Worm (Caenorhabditis elegans): ENCODE measurements around the gene oig-3.

oig-3 gene

ce11 chrV:14707958-14708357 lies 21.5 kb upstream of the oig-3 start, which contains the start of gene R08A2.9:
Gene R08A2.9 (plus strand): TSS chrV:14708258.
- TF ChIP-seq nhr-237 (tag; optimal IDR thresholded peaks at IDR 0.05) (no peak), drap-1 (GFP tag; optimal IDR thresholded peaks at IDR 0.05) (no peak), sptf-1 (tag; optimal IDR thresholded peaks at IDR 0.05) (no peak), mep-1 (tag; optimal IDR thresholded peaks at IDR 0.05) (no peak), lin-13 (tag; optimal IDR thresholded peaks at IDR 0.05) (no peak), nhr-76 (tag; optimal IDR thresholded peaks at IDR 0.05) (no peak), unc-39 (tag; optimal IDR thresholded peaks at IDR 0.05) (no peak)

DNA sequence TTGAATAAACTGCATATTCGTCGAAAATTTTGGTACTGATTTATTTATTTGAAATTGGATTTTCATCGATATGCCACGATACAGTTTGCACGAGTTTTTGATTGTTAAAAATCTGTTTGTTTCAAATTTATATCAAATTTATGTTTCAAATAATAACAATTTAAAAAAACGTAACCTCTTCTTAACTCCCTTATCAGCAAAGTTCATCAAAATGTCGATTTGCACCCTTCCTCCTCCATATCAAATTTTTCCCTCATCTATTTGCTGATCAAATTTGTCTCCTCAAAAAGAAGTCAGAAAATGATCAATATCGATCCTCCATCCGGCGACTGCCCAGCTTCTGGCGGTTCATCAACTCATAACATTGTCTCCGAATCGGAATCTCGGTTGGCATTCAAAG lies 18.4 kb upstream of the oig-3 start, which contains the start of gene ssp-33:
ssp-33 (plus strand) TSS at position 301 of the 400 bp plus-strand sequence.
- TF ChIP-seq ceh-43 (GFP tag; optimal IDR thresholded peaks at IDR 0.05) (no peak), lin-13 (tag; optimal IDR thresholded peaks at IDR 0.05) (no peak), unc-120 (tag; optimal IDR thresholded peaks at IDR 0.05; ENCODE audit: poor library complexity, severe bottlenecking) (no peak), unc-39 (tag; optimal IDR thresholded peaks at IDR 0.05) (no peak), bed-3 (GFP tag; optimal IDR thresholded peaks at IDR 0.05) (no peak), ham-2 (GFP tag; optimal IDR thresholded peaks at IDR 0.05) (no peak), ztf-11 (tag; optimal IDR thresholded peaks at IDR 0.05) (no peak), blmp-1 (tag; optimal IDR thresholded peaks at IDR 0.05) (no peak), nhr-76 (tag; optimal IDR thresholded peaks at IDR 0.05) (no peak), flh-1 (GFP tag; optimal IDR thresholded peaks at IDR 0.05) (no peak), sptf-1 (tag; optimal IDR thresholded peaks at IDR 0.05) (no peak), elt-3 (tag; optimal IDR thresholded peaks at IDR 0.05) (no peak), tbx-8 (GFP tag; optimal IDR thresholded peaks at IDR 0.05) (no peak), drap-1 (GFP tag; optimal IDR thresholded peaks at IDR 0.05) (no peak), unc-62 (GFP tag; optimal IDR thresholded peaks at IDR 0.05) (no peak), cnd-1 (tag; optimal IDR thresholded peaks at IDR 0.05) (no peak), mep-1 (tag; optimal IDR thresholded peaks at IDR 0.05) (no peak), zip-8 (tag; optimal IDR thresholded peaks at IDR 0.05) (no peak)

- TF ChIP-seq elt-1 (tag; optimal IDR thresholded peaks at IDR 0.05; ENCODE audit: borderline replicate concordance, insufficient read depth) = no peak
- TF ChIP-seq blmp-1 (tag; optimal IDR thresholded peaks at IDR 0.05) = no peak
- no peak for TF ChIP-seq pha-4 (tag; optimal IDR thresholded peaks at IDR 0.05)
- no peak for TF ChIP-seq cnd-1 (tag; optimal IDR thresholded peaks at IDR 0.05)
- no peak for TF ChIP-seq nhr-237 (tag; optimal IDR thresholded peaks at IDR 0.05)
- no peak for TF ChIP-seq mls-2 (tag; optimal IDR thresholded peaks at IDR 0.05)
- TF ChIP-seq unc-39 (tag; optimal IDR thresholded peaks at IDR 0.05) = no peak
- TF ChIP-seq nhr-76 (tag; optimal IDR thresholded peaks at IDR 0.05) = no peak
- TF ChIP-seq flh-1 (GFP tag; optimal IDR thresholded peaks at IDR 0.05) = no peak
- TF ChIP-seq ceh-39 (tag; optimal IDR thresholded peaks at IDR 0.05) = no peak
- TF ChIP-seq ham-2 (GFP tag; optimal IDR thresholded peaks at IDR 0.05) = no peak
- no peak for TF ChIP-seq tbx-8 (GFP tag; optimal IDR thresholded peaks at IDR 0.05)
- no peak for TF ChIP-seq lsy-2 (tag; optimal IDR thresholded peaks at IDR 0.05)
- TF ChIP-seq mab-5 (tag; optimal IDR thresholded peaks at IDR 0.05) = no peak
- no peak for TF ChIP-seq sptf-1 (tag; optimal IDR thresholded peaks at IDR 0.05)
- TF ChIP-seq ceh-43 (GFP tag; optimal IDR thresholded peaks at IDR 0.05) = no peak
- no peak for TF ChIP-seq lin-13 (tag; optimal IDR thresholded peaks at IDR 0.05)
Observed at ce11 chrV:14712316-14712715, 17.1 kb upstream of the oig-3 start, which contains the start of gene R08A2.5. Gene R08A2.5 (plus strand): TSS chrV:14712616.

DNA sequence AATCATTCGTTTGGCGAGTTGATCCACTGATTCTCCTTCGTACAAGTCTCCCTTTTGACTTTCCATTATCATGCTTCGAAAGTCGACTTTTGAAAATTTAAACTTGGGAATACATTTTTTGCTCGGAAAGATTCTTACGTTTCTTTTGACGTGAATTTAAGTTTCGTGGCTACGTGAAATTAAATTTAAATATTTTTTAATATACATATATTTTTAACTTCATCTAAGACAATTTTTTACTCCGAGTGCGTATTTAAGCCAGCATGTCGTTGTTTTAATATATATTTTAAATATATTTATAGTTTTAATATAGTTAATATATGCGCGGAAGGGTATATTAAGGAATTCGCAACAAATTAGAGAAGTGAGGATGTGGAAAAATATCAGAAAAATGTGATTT lies 13.8 kb upstream of the oig-3 start, which contains the start of gene R08A2.2:
R08A2.2 (minus strand) TSS at position 101 of the 400 bp plus-strand sequence.
- TF ChIP-seq mab-5 (tag; optimal IDR thresholded peaks at IDR 0.05) (no peak), M03D4.4 (tag; optimal IDR thresholded peaks at IDR 0.05) (no peak), ceh-43 (GFP tag; optimal IDR thresholded peaks at IDR 0.05) (no peak), nhr-28 (tag; optimal IDR thresholded peaks at IDR 0.05) (no peak), tbx-8 (GFP tag; optimal IDR thresholded peaks at IDR 0.05) (no peak), flh-1 (GFP tag; optimal IDR thresholded peaks at IDR 0.05) (no peak)

- TF ChIP-seq lin-13 (tag; optimal IDR thresholded peaks at IDR 0.05) (no peak), flh-1 (GFP tag; optimal IDR thresholded peaks at IDR 0.05) (no peak)
Observed at ce11 chrV:14716114-14716513, 13.3 kb upstream of the oig-3 start, which contains the start of gene fbxa-147. Gene fbxa-147 (plus strand): TSS chrV:14716499.

ce11 chrV:14719491-14719890 lies 10.0 kb upstream of the oig-3 start, which contains the start of gene R08A2.1:
Gene R08A2.1 (minus strand): TSS chrV:14719591.
- TF ChIP-seq ces-1 (GFP tag; optimal IDR thresholded peaks at IDR 0.05) = no peak
- no peak for TF ChIP-seq lin-32 (GFP tag; optimal IDR thresholded peaks at IDR 0.05)
- no peak for TF ChIP-seq ceh-39 (tag; optimal IDR thresholded peaks at IDR 0.05)
- TF ChIP-seq M03D4.4 (tag; optimal IDR thresholded peaks at IDR 0.05) = no peak
- no peak for TF ChIP-seq bed-3 (GFP tag; optimal IDR thresholded peaks at IDR 0.05)
